Worm (Caenorhabditis elegans) whole organism, L1 larva: ENCODE measurements around the gene ZK632.9.

Experiments used
- alr-1 ChIP-seq: fragments of 200-800 bp; sonication (Bioruptor generic); optimal IDR thresholded peaks from 2 replicates; lab custom pipeline; 2018; ENCODE audit warnings: borderline replicate concordance, mild to moderate bottlenecking, missing genetic modification characterization, missing compliant biosample characterization
- blmp-1 ChIP-seq: fragments of 150-350 bp; optimal IDR thresholded peaks from 2 replicates; lab custom pipeline; 2014; ENCODE audit warnings: missing biosample characterization, missing genetic modification characterization
- egl-13 ChIP-seq: sonication (generic microtip); optimal IDR thresholded peaks from 2 replicates; lab custom pipeline; 2016; ENCODE audit warnings: missing genotype, missing genetic modification reagents, missing genetic modification characterization, missing compliant biosample characterization
- fkh-10 ChIP-seq: sonication (generic microtip); optimal IDR thresholded peaks from 2 replicates; lab custom pipeline; 2017; ENCODE audit warnings: missing biosample characterization, missing genetic modification reagents, missing genetic modification characterization
- lin-14 ChIP-seq: fragments of 200-800 bp; sonication (Bioruptor generic); optimal IDR thresholded peaks from 2 replicates; lab custom pipeline; 2018; ENCODE audit warnings: mild to moderate bottlenecking, missing genetic modification characterization, moderate library complexity, missing compliant biosample characterization
- lsy-2 ChIP-seq, 2 experiments: fragments of 150-350 bp; optimal IDR thresholded peaks; 2 replicates each; lab custom pipeline; 2014; ENCODE audit warnings: missing biosample characterization in 2 of 2, missing genetic modification characterization in 2 of 2
- mdl-1 ChIP-seq, 2 experiments: fragments of 150-350 bp; optimal IDR thresholded peaks; 2 replicates each; lab custom pipeline; 2014 to 2017; ENCODE audit warnings: missing biosample characterization in 2 of 2, missing genetic modification characterization in 2 of 2, inconsistent platforms in 1 of 2
- mep-1 ChIP-seq: fragments of 150-350 bp; optimal IDR thresholded peaks from 2 replicates; lab custom pipeline; 2014; ENCODE audit warnings: missing biosample characterization, missing genetic modification characterization
- nhr-12 ChIP-seq: sonication (generic microtip); optimal IDR thresholded peaks from 2 replicates; lab custom pipeline; 2017; ENCODE audit warnings: missing biosample characterization, missing genetic modification characterization
- nhr-28 ChIP-seq: fragments of 150-350 bp; optimal IDR thresholded peaks from 2 replicates; lab custom pipeline; 2014; ENCODE audit warnings: missing biosample characterization, missing genetic modification characterization
- nhr-76 ChIP-seq: sonication (generic microtip); optimal IDR thresholded peaks from 2 replicates; lab custom pipeline; 2017; ENCODE audit warnings: missing biosample characterization, missing genetic modification characterization
- pax-3 ChIP-seq: fragments of 200-800 bp; sonication (Bioruptor generic); optimal IDR thresholded peaks from 2 replicates; lab custom pipeline; 2018; ENCODE audit warnings: mild to moderate bottlenecking, missing genetic modification characterization, moderate library complexity, missing compliant biosample characterization
- rnt-1 ChIP-seq: sonication (generic microtip); optimal IDR thresholded peaks from 2 replicates; lab custom pipeline; 2016; ENCODE audit warnings: mild to moderate bottlenecking, missing genetic modification characterization, moderate library complexity, missing compliant biosample characterization
- tbx-2 ChIP-seq: sonication (generic microtip); optimal IDR thresholded peaks from 2 replicates; lab custom pipeline; 2016; ENCODE audit warnings: missing genetic modification characterization, missing compliant biosample characterization

DNA sequence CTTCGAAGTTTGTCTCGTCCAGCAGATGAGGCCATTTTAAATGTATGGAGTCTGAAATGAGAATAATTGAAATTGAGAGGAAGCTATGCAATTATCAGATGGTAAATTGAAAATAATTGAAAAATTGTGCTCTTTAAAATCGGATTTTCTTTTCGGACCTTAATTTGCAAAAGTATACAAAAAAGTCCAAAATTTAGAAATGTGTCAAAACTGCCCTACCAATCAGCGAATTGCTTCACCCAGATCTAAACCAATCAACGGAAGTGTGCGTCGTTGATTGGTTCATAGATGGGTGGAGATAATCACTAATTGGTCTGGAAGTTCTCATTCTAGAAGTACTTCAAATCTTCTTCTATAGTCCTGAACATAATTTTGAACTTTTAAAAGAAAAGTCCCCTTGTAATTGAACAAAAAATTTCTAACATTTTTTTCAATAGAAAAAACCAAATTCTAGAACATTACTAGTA lies 35.6 kb downstream of the ZK632.9 start, which contains the start of gene R10E11.5:
- TF ChIP-seq mep-1 (tag; lab: Kevin White, UChicago), result no peak
- no peak for TF ChIP-seq nhr-28 (tag; lab: Kevin White, UChicago)
- no peak for TF ChIP-seq nhr-76
- no peak for TF ChIP-seq tbx-2 (tag; lab: Kevin White, UChicago)
- no peak for TF ChIP-seq mdl-1 (tag; optimal IDR thresholded peaks at IDR 0.05; lab: Kevin White, UChicago)
- TF ChIP-seq lin-14 (GFP tag; lab: Kevin White, UChicago), result no peak
- TF ChIP-seq lsy-2 (tag; optimal IDR thresholded peaks at IDR 0.05; lab: Kevin White, UChicago), result no peak
- TF ChIP-seq alr-1 (tag; lab: Kevin White, UChicago), result no peak
- no peak for TF ChIP-seq egl-13 (tag; lab: Kevin White, UChicago)
- TF ChIP-seq blmp-1, result no peak
- TF ChIP-seq pax-3 (tag; lab: Kevin White, UChicago), result no peak
- no peak for TF ChIP-seq rnt-1 (tag; lab: Kevin White, UChicago)
- no peak for TF ChIP-seq fkh-10 (GFP tag; lab: Kevin White, UChicago)
- TF ChIP-seq nhr-12 (tag; lab: Kevin White, UChicago), result no peak
